Fruit fly (Drosophila melanogaster): ENCODE results near the gene Tm1.

The Tm1 gene

DNA sequence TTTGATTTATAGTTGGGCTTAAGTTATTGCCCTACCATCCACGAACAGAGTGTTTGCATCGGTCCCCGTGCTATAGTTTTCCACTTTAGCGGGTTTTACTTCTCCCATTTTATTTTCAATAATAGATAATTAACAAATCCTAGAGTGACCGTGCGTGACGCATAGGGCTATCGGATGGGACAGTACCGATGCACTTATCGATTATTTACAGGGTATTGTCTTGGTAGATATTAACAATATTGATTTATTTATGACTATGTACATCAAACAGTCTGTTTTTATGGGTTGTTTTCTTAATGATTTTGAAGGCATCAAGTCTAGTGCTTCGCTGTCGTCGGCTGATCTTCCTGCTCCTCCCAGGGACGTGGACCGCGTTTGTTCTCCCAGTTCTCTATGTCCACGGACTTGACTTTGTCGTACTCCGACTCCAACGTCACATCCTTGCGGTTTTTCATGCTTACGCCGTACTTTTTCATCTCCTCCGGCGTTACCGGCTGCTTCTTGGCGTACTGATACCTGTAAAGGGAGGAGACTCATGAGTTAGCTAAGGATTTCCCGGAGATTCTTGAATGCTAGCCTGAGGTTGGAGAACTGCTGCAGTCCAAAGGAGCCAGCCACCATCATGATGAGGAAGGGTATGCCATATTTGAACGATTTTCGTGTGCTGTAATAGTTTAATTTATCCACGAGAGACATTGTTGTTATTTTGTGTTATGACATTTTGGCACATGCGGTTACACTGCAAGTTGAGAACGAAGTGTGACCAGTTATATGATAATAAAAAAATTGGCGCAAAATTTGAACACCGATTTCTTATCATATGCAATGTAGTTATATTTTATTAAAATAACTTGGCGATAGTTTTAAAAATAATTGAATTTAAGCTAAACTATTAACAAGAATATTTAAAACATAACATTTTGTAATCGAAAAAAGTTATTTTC is at the start of gene Tm1, which contains the start of gene MRG15:
Gene Tm1 (plus strand): TSS at position 295 of the 944 bp plus-strand sequence.
Gene MRG15 (minus strand): TSS at position 184 of the 944 bp plus-strand sequence.
- TF ChIP-seq Dll (optimal IDR thresholded peaks at IDR 0.05) (no peak), pan (optimal IDR thresholded peaks at IDR 0.05) (peak; percentile 77), EcR (GFP tag; optimal IDR thresholded peaks at IDR 0.05) (no peak), CG8478 (optimal IDR thresholded peaks at IDR 0.05) (no peak), usp (GFP tag; optimal IDR thresholded peaks at IDR 0.05) (no peak), psq (optimal IDR thresholded peaks at IDR 0.05) (no peak)

DNA sequence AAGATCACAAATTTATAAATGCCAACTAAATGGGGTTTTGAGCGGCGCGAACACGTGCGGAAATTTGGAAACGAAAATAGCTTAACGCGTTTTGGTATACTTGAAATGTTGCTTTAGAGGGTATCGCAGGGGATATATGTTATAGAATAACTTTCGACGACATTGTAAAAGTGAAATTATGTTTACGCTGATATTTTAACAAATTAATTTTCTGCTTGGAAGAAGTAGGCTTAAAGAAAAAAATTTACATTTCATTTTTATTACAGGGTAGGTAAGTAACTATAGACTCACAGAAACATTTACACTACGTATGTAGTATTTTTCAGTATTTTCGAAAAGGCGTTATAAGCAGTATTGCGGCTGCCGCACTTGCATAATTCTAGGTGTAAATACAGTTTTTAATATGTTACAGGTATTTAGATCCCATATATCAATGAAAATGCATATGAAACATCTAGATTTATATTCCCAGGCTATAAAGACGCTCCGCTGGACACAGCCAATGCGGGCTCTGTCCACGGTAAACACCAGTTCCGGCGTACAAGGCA is 48.6 kb upstream of the Tm1 start, which contains the start of the genes Art3 and mRpS10:
Gene Art3 (minus strand): TSS at position 80 of the 548 bp plus-strand sequence.
Gene mRpS10 (plus strand): TSS at position 337 of the 548 bp plus-strand sequence.
- TF ChIP-seq pan (optimal IDR thresholded peaks at IDR 0.05) (peak; percentile 98), psq (optimal IDR thresholded peaks at IDR 0.05) (no peak)

DNA sequence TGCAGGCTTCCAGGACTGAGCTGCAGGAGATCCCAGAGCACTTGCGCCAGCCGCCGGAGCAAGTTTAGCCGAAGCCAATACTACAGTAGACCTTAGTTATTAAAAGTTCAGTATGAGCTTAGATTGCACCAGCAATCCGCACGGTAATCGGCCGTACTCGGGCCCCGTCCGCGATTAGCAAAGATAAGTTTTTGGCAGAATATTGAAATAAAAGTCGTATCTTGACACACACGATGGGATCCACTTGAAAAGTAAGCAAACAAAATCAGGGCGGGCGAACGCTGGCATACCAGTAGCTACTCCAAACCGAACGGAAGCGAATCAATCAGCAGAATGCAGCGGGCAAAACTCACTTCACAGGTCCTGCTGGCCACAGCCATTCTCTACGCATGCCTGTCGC is 47.7 kb upstream of the Tm1 start, which contains the start of gene CG34316:
Gene CG34316 (plus strand): TSS at position 301 of the 400 bp plus-strand sequence.
- TF ChIP-seq EcR (GFP tag; optimal IDR thresholded peaks at IDR 0.05), result no peak
- no peak for TF ChIP-seq usp (GFP tag; optimal IDR thresholded peaks at IDR 0.05)
- no peak for TF ChIP-seq pan (optimal IDR thresholded peaks at IDR 0.05)
- TF ChIP-seq psq (optimal IDR thresholded peaks at IDR 0.05), result no peak
- TF ChIP-seq Dll (optimal IDR thresholded peaks at IDR 0.05), result no peak
- no peak for TF ChIP-seq CG8478 (optimal IDR thresholded peaks at IDR 0.05)

DNA sequence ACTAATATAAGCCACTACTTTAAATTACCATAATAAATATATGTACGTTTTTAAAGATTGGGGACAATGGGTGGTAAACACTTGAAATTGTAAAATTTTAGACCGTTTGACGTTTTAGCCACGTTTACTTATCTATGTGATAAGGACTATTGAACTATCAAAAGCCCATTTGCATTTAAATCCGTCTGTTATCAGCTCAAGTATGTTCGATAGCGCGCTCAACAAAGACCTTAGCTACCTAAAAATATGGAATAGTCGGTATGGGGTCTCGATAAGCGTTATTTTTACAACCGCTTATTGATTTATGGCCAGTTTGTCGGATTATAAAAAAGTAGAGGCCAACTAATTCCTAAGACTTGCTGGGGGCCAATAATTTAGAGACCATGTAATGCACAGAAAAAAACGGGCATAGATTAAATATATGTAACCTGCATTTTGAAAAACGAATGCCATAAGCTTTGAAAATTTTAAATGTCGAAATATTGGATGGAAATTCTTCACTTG is 46.3 kb upstream of the Tm1 start:
- TF ChIP-seq pan (optimal IDR thresholded peaks at IDR 0.05), result no peak
- no peak for TF ChIP-seq Dll (optimal IDR thresholded peaks at IDR 0.05)
- no peak for TF ChIP-seq usp (GFP tag; optimal IDR thresholded peaks at IDR 0.05)
- TF ChIP-seq EcR (GFP tag; optimal IDR thresholded peaks at IDR 0.05), result no peak
- TF ChIP-seq psq (optimal IDR thresholded peaks at IDR 0.05), result no peak
- TF ChIP-seq CG8478 (optimal IDR thresholded peaks at IDR 0.05), result no peak

DNA sequence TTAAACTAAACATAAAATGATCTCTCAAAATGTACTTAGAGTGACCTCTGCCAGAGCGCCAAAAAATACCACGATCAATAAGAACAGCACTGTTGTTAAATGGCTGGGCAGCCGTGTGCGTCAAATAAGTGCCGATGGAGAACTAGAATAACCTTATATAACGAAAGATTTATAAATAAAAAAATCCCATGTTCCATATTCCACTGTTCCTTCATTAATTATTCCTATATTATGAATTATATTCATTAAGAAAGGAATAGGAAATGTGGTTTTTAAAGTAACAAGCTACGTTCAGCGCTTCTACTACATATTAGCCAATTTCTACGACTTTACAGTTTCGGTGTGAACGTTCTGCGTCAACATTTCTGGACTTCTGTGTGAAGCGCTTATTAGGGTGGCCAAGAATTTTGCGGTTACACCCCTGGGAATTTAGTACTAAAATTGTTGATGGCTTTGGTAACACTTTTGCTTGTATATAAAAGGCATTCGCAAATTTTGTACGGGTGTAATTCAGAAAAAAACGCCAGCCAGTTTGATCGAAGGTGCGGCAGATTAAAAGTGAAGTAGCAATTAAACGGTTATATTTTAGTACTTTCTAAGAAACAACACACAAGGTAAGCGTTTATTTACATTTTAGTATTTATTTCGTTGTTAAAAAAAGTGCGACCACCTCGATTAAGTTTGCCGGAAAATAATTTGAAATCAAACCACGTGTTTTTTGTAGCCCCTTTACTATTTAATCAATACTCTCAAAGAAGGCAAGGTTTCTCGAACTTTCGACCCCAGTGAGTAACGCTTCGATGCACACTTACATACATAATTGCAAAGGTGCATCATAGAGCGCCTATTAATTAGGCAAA is 35.6 kb upstream of the Tm1 start, which contains the start of the genes tefu and Hsc70-4:
Gene tefu (minus strand): TSS at position 51 of the 860 bp plus-strand sequence.
Gene Hsc70-4 (plus strand): TSS at position 502 of the 860 bp plus-strand sequence.
- TF ChIP-seq EcR (GFP tag; optimal IDR thresholded peaks at IDR 0.05) (no peak), pan (optimal IDR thresholded peaks at IDR 0.05) (no peak), psq (optimal IDR thresholded peaks at IDR 0.05) (no peak), usp (GFP tag; optimal IDR thresholded peaks at IDR 0.05) (no peak), Dll (optimal IDR thresholded peaks at IDR 0.05) (no peak), CG8478 (optimal IDR thresholded peaks at IDR 0.05) (no peak)

DNA sequence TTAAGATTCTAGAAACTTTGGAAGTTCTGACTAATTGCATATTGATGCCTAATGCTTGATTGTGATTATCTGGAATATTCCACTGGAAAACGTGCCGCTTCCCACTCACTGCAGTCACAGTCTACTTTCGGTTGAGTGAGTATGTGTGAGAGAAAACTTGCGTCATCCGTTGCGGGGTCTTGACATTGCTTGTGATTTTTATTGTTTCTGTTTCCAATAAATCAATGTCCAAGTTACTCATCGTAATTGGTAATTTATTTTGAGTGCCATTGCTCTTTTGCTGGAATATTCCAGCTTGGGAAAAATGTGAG is 35.0 kb upstream of the Tm1 start:
- TF ChIP-seq EcR (GFP tag; optimal IDR thresholded peaks at IDR 0.05) (no peak), Dll (optimal IDR thresholded peaks at IDR 0.05) (no peak), pan (optimal IDR thresholded peaks at IDR 0.05) (no peak), usp (GFP tag; optimal IDR thresholded peaks at IDR 0.05) (no peak), psq (optimal IDR thresholded peaks at IDR 0.05) (no peak), CG8478 (optimal IDR thresholded peaks at IDR 0.05) (no peak)

dm6 chr3R:15243452-15243851 is 34.6 kb upstream of the Tm1 start:
- TF ChIP-seq CG8478 (optimal IDR thresholded peaks at IDR 0.05) (peak; percentile 65), EcR (GFP tag; optimal IDR thresholded peaks at IDR 0.05) (no peak)

- TF ChIP-seq pan (optimal IDR thresholded peaks at IDR 0.05) (no peak), psq (optimal IDR thresholded peaks at IDR 0.05) (no peak), usp (GFP tag; optimal IDR thresholded peaks at IDR 0.05) (no peak), EcR (GFP tag; optimal IDR thresholded peaks at IDR 0.05) (no peak), CG8478 (optimal IDR thresholded peaks at IDR 0.05) (no peak), Dll (optimal IDR thresholded peaks at IDR 0.05) (no peak)
These were observed 31.4 kb upstream of the Tm1 start for dm6 chr3R:15246601-15247000.

dm6 chr3R:15249037-15249436 is 29.0 kb upstream of the Tm1 start, which contains the start of gene Amt:
Gene Amt (minus strand): TSS chr3R:15249137.
- TF ChIP-seq psq (optimal IDR thresholded peaks at IDR 0.05) (no peak), EcR (GFP tag; optimal IDR thresholded peaks at IDR 0.05) (no peak), usp (GFP tag; optimal IDR thresholded peaks at IDR 0.05) (no peak), pan (optimal IDR thresholded peaks at IDR 0.05) (no peak), CG8478 (optimal IDR thresholded peaks at IDR 0.05) (no peak), Dll (optimal IDR thresholded peaks at IDR 0.05) (no peak)

DNA sequence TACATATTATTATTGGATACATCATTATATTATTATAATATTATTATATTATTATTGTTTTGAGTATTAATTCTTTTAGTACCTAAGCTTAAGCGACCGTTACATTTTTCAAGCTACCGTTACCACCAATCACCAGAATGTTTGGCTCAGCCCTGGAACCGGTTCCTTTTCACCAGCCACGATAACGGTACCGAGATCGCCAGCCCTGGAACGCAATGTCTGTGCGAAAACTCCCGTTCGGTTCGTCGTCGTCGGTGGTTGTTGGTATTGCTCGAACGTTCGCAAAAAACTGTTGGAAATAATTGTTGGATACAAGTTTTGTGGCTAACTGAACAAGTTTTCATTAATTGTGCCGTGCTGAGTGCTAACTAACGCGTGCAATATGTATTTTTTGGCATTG is 28.3 kb upstream of the Tm1 start, which contains the start of gene CG42404:
Gene CG42404 (plus strand): TSS at position 360 of the 400 bp plus-strand sequence.
- TF ChIP-seq psq (optimal IDR thresholded peaks at IDR 0.05) (no peak), pan (optimal IDR thresholded peaks at IDR 0.05) (no peak), EcR (GFP tag; optimal IDR thresholded peaks at IDR 0.05) (no peak), usp (GFP tag; optimal IDR thresholded peaks at IDR 0.05) (no peak), Dll (optimal IDR thresholded peaks at IDR 0.05) (no peak), CG8478 (optimal IDR thresholded peaks at IDR 0.05) (no peak)

DNA sequence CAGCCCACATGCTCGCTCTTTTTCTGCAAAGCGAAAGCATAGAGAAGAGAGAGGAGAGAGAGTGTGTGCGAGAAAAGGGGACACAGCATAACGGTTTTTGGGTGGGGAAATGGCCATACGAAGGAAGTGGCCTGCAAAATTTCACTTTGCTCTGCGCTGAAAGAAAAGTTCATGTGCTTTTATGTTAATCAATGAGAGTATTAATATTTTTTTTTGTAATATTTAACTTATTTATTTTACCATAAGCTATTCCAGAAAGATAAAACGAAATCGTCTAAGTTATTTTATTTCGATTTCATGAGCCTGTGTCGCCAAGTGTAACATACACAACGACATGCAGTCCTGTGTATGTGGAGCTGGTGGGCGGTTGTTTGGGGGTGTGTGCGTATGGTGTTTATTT is 27.6 kb upstream of the Tm1 start:
- TF ChIP-seq EcR (GFP tag; optimal IDR thresholded peaks at IDR 0.05) (no peak), usp (GFP tag; optimal IDR thresholded peaks at IDR 0.05) (no peak), psq (optimal IDR thresholded peaks at IDR 0.05) (no peak), CG8478 (optimal IDR thresholded peaks at IDR 0.05) (no peak), Dll (optimal IDR thresholded peaks at IDR 0.05) (no peak), pan (optimal IDR thresholded peaks at IDR 0.05) (no peak)
